Worm (Caenorhabditis elegans): ENCODE results near the gene srh-171.

Gene srh-171

DNA sequence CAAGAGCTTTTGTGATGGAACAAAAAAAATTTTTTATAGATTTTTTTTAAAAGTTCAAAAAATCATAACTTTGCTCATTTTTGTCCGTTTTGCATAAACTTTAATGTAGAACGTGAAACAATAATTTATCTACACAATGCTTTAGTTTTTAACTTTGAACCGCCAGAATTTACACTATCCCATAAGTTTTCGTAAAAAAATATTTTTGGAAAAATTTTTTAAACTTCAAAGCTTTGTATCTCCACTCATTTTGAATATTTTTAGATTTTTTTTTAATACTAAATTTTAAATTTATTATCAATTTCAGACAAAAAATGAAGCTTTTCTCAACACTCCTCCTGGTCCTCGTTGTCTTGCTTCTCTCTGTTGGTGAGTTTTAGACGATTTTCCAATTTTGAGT is 46.2 kb downstream of the srh-171 start, which contains the start of gene Y60A3A.21:
Gene Y60A3A.21, plus strand, starts transcription at position 301 of the 400 bp plus-strand sequence.
- TF ChIP-seq ama-1 (optimal IDR thresholded peaks at IDR 0.05): no peak
- no peak for TF ChIP-seq hnd-1 (tag; optimal IDR thresholded peaks at IDR 0.05)
- TF ChIP-seq tbx-37 (GFP tag; conservative IDR thresholded peaks at IDR 0.05): no peak

DNA sequence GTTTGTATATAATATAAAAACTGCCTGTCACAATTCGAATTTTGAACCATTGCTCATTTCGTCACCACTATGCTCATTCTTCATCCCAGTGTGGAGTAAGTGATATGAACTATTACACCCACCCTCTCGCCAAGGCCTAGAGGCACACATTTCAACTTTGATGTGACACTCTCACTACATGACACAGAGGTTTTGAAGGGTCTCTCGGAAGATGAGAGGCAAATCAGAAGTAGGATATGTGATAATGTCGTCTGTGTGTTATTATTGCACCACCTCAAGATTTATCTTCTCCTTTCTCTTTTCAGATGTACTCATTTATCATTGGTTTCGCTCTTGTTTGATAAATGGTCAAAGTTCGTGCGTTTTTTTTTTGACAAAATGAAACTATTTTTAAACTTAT is 55.8 kb downstream of the srh-171 start:
- TF ChIP-seq ama-1 (optimal IDR thresholded peaks at IDR 0.05): no peak
- no peak for TF ChIP-seq scrt-1 (GFP tag; IDR thresholded peaks at IDR 0.05)
- TF ChIP-seq aly-1 (tag; optimal IDR thresholded peaks at IDR 0.05): no peak
- TF ChIP-seq hmg-4 (GFP tag; optimal IDR thresholded peaks at IDR 0.05): no peak
- TF ChIP-seq sea-1 (GFP tag; conservative IDR thresholded peaks at IDR 0.05): no peak
- TF ChIP-seq hnd-1 (tag; optimal IDR thresholded peaks at IDR 0.05): no peak
- no peak for TF ChIP-seq tbx-37 (GFP tag; conservative IDR thresholded peaks at IDR 0.05)
- TF ChIP-seq tra-4 (tag; optimal IDR thresholded peaks at IDR 0.05): no peak
- no peak for TF ChIP-seq flt-1 (GFP tag; IDR thresholded peaks at IDR 0.05)
- TF ChIP-seq B0310.2 (tag; optimal IDR thresholded peaks at IDR 0.05): no peak
- no peak for TF ChIP-seq F13C5.2 (tag; optimal IDR thresholded peaks at IDR 0.05)
- TF ChIP-seq pes-1 (GFP tag; IDR thresholded peaks at IDR 0.05): no peak
- no peak for TF ChIP-seq ceh-36 (tag; optimal IDR thresholded peaks at IDR 0.05)
- TF ChIP-seq ceh-13 (GFP tag; optimal IDR thresholded peaks at IDR 0.05): no peak
- no peak for TF ChIP-seq ets-7 (tag; optimal IDR thresholded peaks at IDR 0.05)
- TF ChIP-seq hmbx-1 (tag; optimal IDR thresholded peaks at IDR 0.05): no peak
- no peak for TF ChIP-seq tbx-11 (GFP tag; IDR thresholded peaks at IDR 0.05)
